Fruit fly (Drosophila melanogaster) whole organism: ENCODE results near the gene Det.

Experiments
- CG8478 ChIP-seq: fragments of >200 bp; optimal IDR thresholded peaks from 2 replicates; lab custom pipeline; 2018; ENCODE audit warnings: inconsistent platforms
- EcR ChIP-seq, 2 experiments: fragments of >200 bp; optimal IDR thresholded peaks; 2 replicates each; lab custom pipeline; 2017; ENCODE audit warnings: missing biosample characterization in 2 of 2, missing genetic modification characterization in 2 of 2, missing genetic modification reagents in 2 of 2
- psq ChIP-seq: fragments of >200 bp; optimal IDR thresholded peaks from 2 replicates; lab custom pipeline; 2017
- usp ChIP-seq: fragments of >200 bp; optimal IDR thresholded peaks from 2 replicates; lab custom pipeline; 2017; ENCODE audit warnings: missing biosample characterization, missing genetic modification characterization, mixed read lengths

dm6 chr3R:17178140-17178539 lies 28.7 kb downstream of the Det start:
- TF ChIP-seq psq (lab: Kevin White, UChicago), result no peak
- TF ChIP-seq EcR (GFP tag; optimal IDR thresholded peaks at IDR 0.05; lab: Kevin White, UChicago), result no peak
- TF ChIP-seq usp (GFP tag; lab: Kevin White, UChicago), result no peak
- no peak for TF ChIP-seq CG8478
